Worm (Caenorhabditis elegans): ENCODE results near the gene kin-15.

kin-15 gene

ce11 chrII:9436009-9436408, 2.5 kb upstream of the kin-15 start, which contains the start of gene kin-16:
Gene kin-16 (minus strand): TSS chrII:9436109.
- no peak for TF ChIP-seq tbx-8 (GFP tag; optimal IDR thresholded peaks at IDR 0.05)
- no peak for TF ChIP-seq nhr-237 (tag; optimal IDR thresholded peaks at IDR 0.05)
- no peak for TF ChIP-seq cnd-1 (tag; optimal IDR thresholded peaks at IDR 0.05)
- TF ChIP-seq lin-32 (GFP tag; optimal IDR thresholded peaks at IDR 0.05) = no peak
- TF ChIP-seq unc-39 (tag; optimal IDR thresholded peaks at IDR 0.05) = no peak
- TF ChIP-seq pha-4 (tag; optimal IDR thresholded peaks at IDR 0.05) = no peak
- no peak for TF ChIP-seq mls-2 (tag; optimal IDR thresholded peaks at IDR 0.05)
- TF ChIP-seq elt-1 (tag; optimal IDR thresholded peaks at IDR 0.05; ENCODE audit: borderline replicate concordance, insufficient read depth) = no peak
- no peak for TF ChIP-seq unc-120 (tag; optimal IDR thresholded peaks at IDR 0.05; ENCODE audit: poor library complexity, severe bottlenecking)
- TF ChIP-seq ceh-39 (tag; optimal IDR thresholded peaks at IDR 0.05) = no peak
- no peak for TF ChIP-seq zip-8 (tag; optimal IDR thresholded peaks at IDR 0.05)
- TF ChIP-seq ztf-11 (tag; optimal IDR thresholded peaks at IDR 0.05) = no peak
- no peak for TF ChIP-seq lin-13 (tag; optimal IDR thresholded peaks at IDR 0.05)
- TF ChIP-seq nhr-12 (tag; optimal IDR thresholded peaks at IDR 0.05) = no peak

ce11 chrII:9431119-9431518, 2.4 kb downstream of the kin-15 start:
- TF ChIP-seq ham-2 (GFP tag; optimal IDR thresholded peaks at IDR 0.05) (no peak), ces-1 (GFP tag; optimal IDR thresholded peaks at IDR 0.05) (peak; percentile 27), mls-2 (tag; optimal IDR thresholded peaks at IDR 0.05) (no peak), ceh-43 (GFP tag; optimal IDR thresholded peaks at IDR 0.05) (no peak), hlh-1 (tag; optimal IDR thresholded peaks at IDR 0.05) (no peak)

ce11 chrII:9427644-9428043, 5.9 kb downstream of the kin-15 start, which contains the start of gene M176.5:
Gene M176.5 (minus strand): TSS chrII:9427744.
- TF ChIP-seq drap-1 (GFP tag; optimal IDR thresholded peaks at IDR 0.05) = no peak
- TF ChIP-seq elt-1 (tag; optimal IDR thresholded peaks at IDR 0.05; ENCODE audit: borderline replicate concordance, insufficient read depth) = no peak
- no peak for TF ChIP-seq ztf-11 (tag; optimal IDR thresholded peaks at IDR 0.05)
- no peak for TF ChIP-seq sptf-1 (tag; optimal IDR thresholded peaks at IDR 0.05)
- TF ChIP-seq ces-1 (GFP tag; optimal IDR thresholded peaks at IDR 0.05) = no peak
- TF ChIP-seq nhr-2 (tag; optimal IDR thresholded peaks at IDR 0.05) = no peak
- TF ChIP-seq bed-3 (GFP tag; optimal IDR thresholded peaks at IDR 0.05) = no peak
- no peak for TF ChIP-seq mls-2 (tag; optimal IDR thresholded peaks at IDR 0.05)

ce11 chrII:9426076-9426475, 7.4 kb downstream of the kin-15 start, which contains the start of gene M176.10:
Gene M176.10 (minus strand): TSS chrII:9426176.
- TF ChIP-seq unc-120 (tag; optimal IDR thresholded peaks at IDR 0.05; ENCODE audit: poor library complexity, severe bottlenecking) (no peak), mep-1 (tag; optimal IDR thresholded peaks at IDR 0.05) (no peak), ztf-11 (tag; optimal IDR thresholded peaks at IDR 0.05) (no peak), nhr-2 (tag; optimal IDR thresholded peaks at IDR 0.05) (no peak), mls-2 (tag; optimal IDR thresholded peaks at IDR 0.05) (no peak), lin-32 (GFP tag; optimal IDR thresholded peaks at IDR 0.05) (no peak), M03D4.4 (tag; optimal IDR thresholded peaks at IDR 0.05) (no peak), snpc-4 (tag; optimal IDR thresholded peaks at IDR 0.05) (no peak), bed-3 (GFP tag; optimal IDR thresholded peaks at IDR 0.05) (no peak), flh-1 (GFP tag; optimal IDR thresholded peaks at IDR 0.05) (no peak), elt-3 (tag; optimal IDR thresholded peaks at IDR 0.05) (no peak), lin-13 (tag; optimal IDR thresholded peaks at IDR 0.05) (no peak), ceh-39 (tag; optimal IDR thresholded peaks at IDR 0.05) (no peak), nhr-237 (tag; optimal IDR thresholded peaks at IDR 0.05) (no peak), mab-5 (tag; optimal IDR thresholded peaks at IDR 0.05) (no peak)

- no peak for TF ChIP-seq M03D4.4 (tag; optimal IDR thresholded peaks at IDR 0.05)
Measured at ce11 chrII:9421969-9422368, 11.5 kb downstream of the kin-15 start, which contains the start of gene M176.11. Gene M176.11 (plus strand): TSS chrII:9422269.

- TF ChIP-seq blmp-1 (tag; optimal IDR thresholded peaks at IDR 0.05) (no peak), nhr-12 (tag; optimal IDR thresholded peaks at IDR 0.05) (no peak), unc-120 (tag; optimal IDR thresholded peaks at IDR 0.05; ENCODE audit: poor library complexity, severe bottlenecking) (no peak), ceh-39 (tag; optimal IDR thresholded peaks at IDR 0.05) (no peak), hlh-1 (tag; optimal IDR thresholded peaks at IDR 0.05) (no peak), cnd-1 (tag; optimal IDR thresholded peaks at IDR 0.05) (no peak), M03D4.4 (tag; optimal IDR thresholded peaks at IDR 0.05) (no peak), elt-3 (tag; optimal IDR thresholded peaks at IDR 0.05) (no peak), tbx-8 (GFP tag; optimal IDR thresholded peaks at IDR 0.05) (no peak), nhr-237 (tag; optimal IDR thresholded peaks at IDR 0.05) (no peak), lsy-2 (tag; optimal IDR thresholded peaks at IDR 0.05) (no peak), unc-39 (tag; optimal IDR thresholded peaks at IDR 0.05) (no peak), zip-8 (tag; optimal IDR thresholded peaks at IDR 0.05) (no peak), mls-2 (tag; optimal IDR thresholded peaks at IDR 0.05) (no peak), ces-1 (GFP tag; optimal IDR thresholded peaks at IDR 0.05) (no peak), nhr-28 (tag; optimal IDR thresholded peaks at IDR 0.05) (no peak)
Measured at ce11 chrII:9418843-9419532, 14.5 kb downstream of the kin-15 start.
